Fruit fly (Drosophila melanogaster): ENCODE measurements around the gene Pa1.

dm6 chrX:11349780-11350179, 9.3 kb upstream of the Pa1 start, which contains the start of gene NdufV3:
- TF ChIP-seq CG6854 (GFP tag; optimal IDR thresholded peaks at IDR 0.05): no peak
- no peak for TF ChIP-seq OdsH (GFP tag; optimal IDR thresholded peaks at IDR 0.05)
- no peak for TF ChIP-seq CG9139 (GFP tag; optimal IDR thresholded peaks at IDR 0.05)
- no peak for TF ChIP-seq CG8632 (GFP tag; optimal IDR thresholded peaks at IDR 0.05)
- no peak for TF ChIP-seq CG11294 (GFP tag; IDR thresholded peaks at IDR 0.05)
- no peak for TF ChIP-seq ss (GFP tag; optimal IDR thresholded peaks at IDR 0.05)
- TF ChIP-seq net (GFP tag; optimal IDR thresholded peaks at IDR 0.05): no peak
- no peak for TF ChIP-seq CG6808 (GFP tag; optimal IDR thresholded peaks at IDR 0.05)
- no peak for TF ChIP-seq Met (GFP tag; optimal IDR thresholded peaks at IDR 0.05)
- TF ChIP-seq CG7368 (GFP tag; optimal IDR thresholded peaks at IDR 0.05): no peak
- no peak for TF ChIP-seq Lpt (GFP tag; optimal IDR thresholded peaks at IDR 0.05)
